Fruit fly (Drosophila melanogaster): ENCODE data around the gene CG6788.
A peak's percentile ranks its signal among the peaks of the same experiment; 100 is the strongest.

Gene CG6788

dm6 chrX:17870614-17871394 lies 17.2 kb upstream of the CG6788 start:
- no peak for TF ChIP-seq Ets98B (GFP tag; IDR thresholded peaks at IDR 0.05)
- TF ChIP-seq gl (tag; optimal IDR thresholded peaks at IDR 0.05) = no peak
- TF ChIP-seq EcR (GFP tag; optimal IDR thresholded peaks at IDR 0.05) = peak; percentile 44
- TF ChIP-seq CG4496 (GFP tag; IDR thresholded peaks at IDR 0.05) = peak; percentile 49; the same call in 1 of the 3 replicates
- peak; percentile 28; the same call in 1 of the 3 replicates for TF ChIP-seq fd96Ca (GFP tag; IDR thresholded peaks at IDR 0.05)
- TF ChIP-seq CG12605 (GFP tag; IDR thresholded peaks at IDR 0.05) = 0 out of 2 replicates have a peak, but pooled peaks have one; percentile 31
- TF ChIP-seq Pif1A (GFP tag; optimal IDR thresholded peaks at IDR 0.05) = peak; percentile 29
- no peak for TF ChIP-seq CG13204 (GFP tag; optimal IDR thresholded peaks at IDR 0.05)

dm6 chrX:17872310-17872709 lies 15.7 kb upstream of the CG6788 start:
- TF ChIP-seq CG8159 (tag; optimal IDR thresholded peaks at IDR 0.05) = no peak
- no peak for TF ChIP-seq EcR (GFP tag; optimal IDR thresholded peaks at IDR 0.05)
- no peak for TF ChIP-seq CG13204 (GFP tag; optimal IDR thresholded peaks at IDR 0.05)
- no peak for TF ChIP-seq Pif1B (GFP tag; optimal IDR thresholded peaks at IDR 0.05)
- no peak for TF ChIP-seq CG15710 (tag; optimal IDR thresholded peaks at IDR 0.05)
- no peak for TF ChIP-seq CG32121 (GFP tag; IDR thresholded peaks at IDR 0.05)
- no peak for TF ChIP-seq Snoo (tag; optimal IDR thresholded peaks at IDR 0.05)
- no peak for TF ChIP-seq Pif1A (GFP tag; optimal IDR thresholded peaks at IDR 0.05)
- no peak for TF ChIP-seq fd96Ca (GFP tag; IDR thresholded peaks at IDR 0.05)
- no peak for TF ChIP-seq CG8301 (tag; optimal IDR thresholded peaks at IDR 0.05)
- TF ChIP-seq Ets98B (GFP tag; IDR thresholded peaks at IDR 0.05) = no peak
- no peak for TF ChIP-seq CG10348 (GFP tag; IDR thresholded peaks at IDR 0.05)
- TF ChIP-seq CG12605 (GFP tag; IDR thresholded peaks at IDR 0.05) = no peak
- no peak for TF ChIP-seq rn (GFP tag; IDR thresholded peaks at IDR 0.05)

dm6 chrX:17873329-17873728 lies 14.6 kb upstream of the CG6788 start:
- peak; percentile 73 for TF ChIP-seq EcR (GFP tag; optimal IDR thresholded peaks at IDR 0.05)
- TF ChIP-seq CG34367 (tag; optimal IDR thresholded peaks at IDR 0.05) = no peak

dm6 chrX:17875014-17875589 lies 12.9 kb upstream of the CG6788 start:
- TF ChIP-seq fd96Ca (GFP tag; IDR thresholded peaks at IDR 0.05) (0 out of 3 replicates have a peak, but pooled peaks have one; percentile 18), rn (GFP tag; IDR thresholded peaks at IDR 0.05) (no peak), CG9948 (tag; optimal IDR thresholded peaks at IDR 0.05) (no peak), CG8159 (tag; optimal IDR thresholded peaks at IDR 0.05) (peak; percentile 1), Ets98B (GFP tag; IDR thresholded peaks at IDR 0.05) (no peak; the same call in 1 of the 2 replicates), CG17806 (tag; optimal IDR thresholded peaks at IDR 0.05) (no peak), CG8301 (tag; optimal IDR thresholded peaks at IDR 0.05) (peak; percentile 7), CG12605 (GFP tag; IDR thresholded peaks at IDR 0.05) (peak; percentile 70), CG34367 (tag; optimal IDR thresholded peaks at IDR 0.05) (no peak), CG4496 (GFP tag; IDR thresholded peaks at IDR 0.05) (peak; percentile 63; the same call in 1 of the 3 replicates), CG10348 (GFP tag; IDR thresholded peaks at IDR 0.05) (no peak), CG15710 (tag; optimal IDR thresholded peaks at IDR 0.05) (peak; percentile 7), Snoo (tag; optimal IDR thresholded peaks at IDR 0.05) (peak; percentile 32), CG14655 (GFP tag; optimal IDR thresholded peaks at IDR 0.05) (peak; percentile 55), D1 (tag; optimal IDR thresholded peaks at IDR 0.05) (no peak), Pif1A (GFP tag; optimal IDR thresholded peaks at IDR 0.05) (peak; percentile 30), gl (tag; optimal IDR thresholded peaks at IDR 0.05) (peak; percentile 62), Pif1B (GFP tag; optimal IDR thresholded peaks at IDR 0.05) (no peak), CG13204 (GFP tag; optimal IDR thresholded peaks at IDR 0.05) (no peak), CG32121 (GFP tag; IDR thresholded peaks at IDR 0.05) (no peak), EcR (GFP tag; optimal IDR thresholded peaks at IDR 0.05) (peak; percentile 42)

- TF ChIP-seq CG8159 (tag; optimal IDR thresholded peaks at IDR 0.05) (no peak), Ets98B (GFP tag; IDR thresholded peaks at IDR 0.05) (no peak), CG10348 (GFP tag; IDR thresholded peaks at IDR 0.05) (no peak), EcR (GFP tag; optimal IDR thresholded peaks at IDR 0.05) (no peak), rn (GFP tag; IDR thresholded peaks at IDR 0.05) (no peak), fd96Ca (GFP tag; IDR thresholded peaks at IDR 0.05) (no peak), CG12605 (GFP tag; IDR thresholded peaks at IDR 0.05) (no peak), CG14655 (GFP tag; optimal IDR thresholded peaks at IDR 0.05) (no peak), Snoo (tag; optimal IDR thresholded peaks at IDR 0.05) (no peak), CG4496 (GFP tag; IDR thresholded peaks at IDR 0.05) (no peak; the same call in 2 of the 3 replicates), CG17806 (tag; optimal IDR thresholded peaks at IDR 0.05) (no peak), CG15710 (tag; optimal IDR thresholded peaks at IDR 0.05) (no peak), CG34367 (tag; optimal IDR thresholded peaks at IDR 0.05) (no peak), D1 (tag; optimal IDR thresholded peaks at IDR 0.05) (no peak), CG32121 (GFP tag; IDR thresholded peaks at IDR 0.05) (no peak), Pif1A (GFP tag; optimal IDR thresholded peaks at IDR 0.05) (no peak), Pif1B (GFP tag; optimal IDR thresholded peaks at IDR 0.05) (no peak)
Measured at dm6 chrX:17875695-17876094, 12.3 kb upstream of the CG6788 start.

dm6 chrX:17876518-17876917 lies 11.5 kb upstream of the CG6788 start:
- TF ChIP-seq Snoo (tag; optimal IDR thresholded peaks at IDR 0.05) (no peak), fd96Ca (GFP tag; IDR thresholded peaks at IDR 0.05) (no peak), rn (GFP tag; IDR thresholded peaks at IDR 0.05) (no peak), CG32121 (GFP tag; IDR thresholded peaks at IDR 0.05) (no peak), EcR (GFP tag; optimal IDR thresholded peaks at IDR 0.05) (no peak), gl (tag; optimal IDR thresholded peaks at IDR 0.05) (no peak), CG15710 (tag; optimal IDR thresholded peaks at IDR 0.05) (no peak)

Measured in whole organism, pupa.